Worm (Caenorhabditis elegans): ENCODE results near the gene pgp-4.

Gene pgp-4

DNA sequence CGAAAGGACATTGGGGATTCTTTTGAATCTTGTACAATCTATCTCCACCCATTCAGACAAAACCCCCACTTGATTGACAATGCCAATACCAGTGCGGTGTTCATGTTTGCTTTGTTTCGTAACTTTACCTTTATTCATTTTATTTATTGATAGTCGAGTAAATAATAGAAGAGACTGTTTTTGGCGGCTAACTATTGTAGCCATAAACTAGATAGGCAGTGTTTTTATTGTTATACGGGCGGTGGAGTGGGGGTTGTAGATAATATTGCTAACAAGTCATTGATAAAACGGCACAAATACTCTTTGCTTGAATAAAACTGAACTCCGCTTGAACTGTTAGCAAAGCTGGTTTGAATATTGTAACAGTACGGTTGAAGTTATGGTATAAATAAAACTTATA, 7.3 kb downstream of the pgp-4 start:
- TF ChIP-seq nhr-23 (tag; optimal IDR thresholded peaks at IDR 0.05) (no peak), pha-4 (tag; optimal IDR thresholded peaks at IDR 0.05) (peak; percentile 71), fkh-2 (tag; optimal IDR thresholded peaks at IDR 0.05) (no peak), sea-2 (GFP tag; optimal IDR thresholded peaks at IDR 0.05) (no peak), elt-2 (tag; optimal IDR thresholded peaks at IDR 0.05) (peak; percentile 36)

DNA sequence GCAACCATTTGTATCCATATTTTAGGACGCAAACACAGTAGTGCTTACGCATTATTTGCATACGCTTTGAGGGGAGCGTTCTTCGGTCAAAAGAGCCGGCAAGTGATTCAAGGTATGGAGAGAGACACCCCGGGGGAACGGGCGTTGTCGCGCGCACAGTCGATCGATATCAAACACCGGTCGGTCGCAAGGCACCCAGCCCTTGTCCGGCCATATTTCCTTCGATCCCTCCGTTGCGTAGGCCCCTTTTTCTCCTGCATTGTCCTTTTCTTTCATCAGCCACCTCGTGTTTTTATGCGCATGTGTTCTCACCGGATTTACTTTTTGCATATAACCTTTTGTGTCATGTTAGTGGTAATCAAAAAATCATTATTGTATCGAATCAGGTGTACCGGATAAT, 8.4 kb downstream of the pgp-4 start:
- TF ChIP-seq elt-3 (tag; optimal IDR thresholded peaks at IDR 0.05) (no peak), pha-4 (tag; optimal IDR thresholded peaks at IDR 0.05) (peak; percentile 10)

DNA sequence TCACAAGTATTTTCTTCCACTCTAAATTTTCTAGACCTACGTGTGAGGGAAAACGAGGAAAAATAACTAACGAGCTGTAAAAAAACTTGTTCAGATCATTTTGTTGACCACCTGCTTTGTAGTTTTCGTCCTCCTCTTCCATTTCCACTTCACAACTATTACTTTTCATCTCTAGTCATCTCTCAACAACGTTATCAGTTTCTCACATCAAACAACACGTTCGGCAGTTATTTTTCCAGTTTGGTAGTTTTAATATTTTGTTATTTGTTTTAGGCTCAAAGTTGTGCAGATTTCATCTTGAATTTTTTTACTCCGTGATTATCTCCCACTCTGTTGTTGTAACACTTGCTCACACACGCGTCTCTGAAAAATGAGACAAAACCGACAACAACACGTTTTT, 9.5 kb downstream of the pgp-4 start:
- TF ChIP-seq nhr-43 (tag; optimal IDR thresholded peaks at IDR 0.05; ENCODE audit: poor library complexity, severe bottlenecking) = no peak
- peak; percentile 5 for TF ChIP-seq elt-2 (tag; optimal IDR thresholded peaks at IDR 0.05)

DNA sequence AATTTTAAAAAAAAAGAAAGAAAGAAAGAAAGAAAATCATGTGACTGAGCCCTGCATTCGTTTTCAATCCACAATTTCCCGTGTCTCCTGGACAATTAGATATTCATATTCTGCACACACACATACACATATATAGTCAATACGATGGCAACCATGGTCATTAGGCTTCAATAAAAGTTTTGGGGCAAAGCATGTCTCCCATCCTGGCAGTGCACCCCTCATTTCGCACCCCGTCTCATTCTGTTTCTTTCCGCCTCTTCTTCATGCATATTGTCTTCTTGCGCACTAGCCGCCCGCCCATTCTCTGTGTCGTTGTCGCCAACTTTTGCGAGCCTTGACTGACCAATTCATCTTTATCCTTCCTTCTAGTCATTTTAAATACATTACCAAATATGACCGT, 10.0 kb downstream of the pgp-4 start:
- no peak for TF ChIP-seq elt-1 (tag; optimal IDR thresholded peaks at IDR 0.05)
- TF ChIP-seq lsy-12 (tag; optimal IDR thresholded peaks at IDR 0.05) = no peak
- TF ChIP-seq lin-39 (tag; optimal IDR thresholded peaks at IDR 0.05) = peak; percentile 66
- TF ChIP-seq tbx-2 (tag; optimal IDR thresholded peaks at IDR 0.05) = no peak
- no peak for TF ChIP-seq nfya-1 (tag; optimal IDR thresholded peaks at IDR 0.05; ENCODE audit: insufficient read depth)
- TF ChIP-seq sea-2 (GFP tag; optimal IDR thresholded peaks at IDR 0.05) = peak; percentile 19
- TF ChIP-seq nhr-76 (tag; optimal IDR thresholded peaks at IDR 0.05) = no peak

DNA sequence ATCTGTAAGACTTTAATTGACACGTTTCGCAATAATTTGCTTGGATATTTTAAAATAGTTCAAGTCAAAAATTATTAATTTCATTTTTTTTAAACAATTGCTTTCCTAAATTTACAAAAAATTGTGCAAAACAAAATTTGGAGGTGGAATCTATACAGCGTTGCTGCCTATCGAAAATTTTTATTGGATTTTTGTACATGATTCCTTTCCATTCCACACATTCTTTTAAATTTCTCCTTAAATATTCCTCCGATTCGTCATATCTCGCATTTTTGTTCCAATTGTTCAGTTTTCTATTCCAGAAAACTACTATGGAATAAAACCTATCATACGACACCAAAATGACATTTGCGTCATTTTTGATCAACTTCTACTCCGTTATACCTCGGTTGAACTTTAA, 10.8 kb downstream of the pgp-4 start, which contains the start of gene ttyh-1:
TSS of gene ttyh-1 (plus strand) at position 301 of the 400 bp plus-strand sequence.
- TF ChIP-seq unc-62 (GFP tag; optimal IDR thresholded peaks at IDR 0.05) (no peak), nhr-43 (tag; optimal IDR thresholded peaks at IDR 0.05; ENCODE audit: poor library complexity, severe bottlenecking) (no peak), ceh-16 (tag; optimal IDR thresholded peaks at IDR 0.05) (no peak)

DNA sequence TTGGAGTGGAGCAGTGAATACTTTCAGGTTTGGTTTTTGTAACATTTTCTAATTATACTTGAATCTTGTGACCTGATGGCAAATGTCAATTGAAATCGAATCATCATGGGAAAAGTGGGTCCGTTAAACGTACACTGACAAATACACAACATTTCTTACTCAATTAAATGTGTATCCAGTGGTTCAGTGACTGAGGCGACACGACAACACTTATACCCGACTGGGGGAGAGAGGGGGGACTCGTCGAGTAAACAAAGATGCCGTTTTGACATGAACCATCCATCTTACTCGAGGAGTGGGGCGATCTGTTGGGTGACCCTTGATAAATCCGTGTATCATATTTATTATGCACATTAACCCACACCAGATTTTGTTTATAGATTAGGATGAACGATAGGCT, 11.2 kb downstream of the pgp-4 start:
- TF ChIP-seq lin-39 (tag; optimal IDR thresholded peaks at IDR 0.05) = peak; percentile 81
- no peak for TF ChIP-seq zag-1 (tag; optimal IDR thresholded peaks at IDR 0.05)
- no peak for TF ChIP-seq ztf-4 (tag; optimal IDR thresholded peaks at IDR 0.05)
- no peak for TF ChIP-seq nhr-25 (tag; optimal IDR thresholded peaks at IDR 0.05)
- TF ChIP-seq egl-5 (tag; optimal IDR thresholded peaks at IDR 0.05) = peak; percentile 90

DNA sequence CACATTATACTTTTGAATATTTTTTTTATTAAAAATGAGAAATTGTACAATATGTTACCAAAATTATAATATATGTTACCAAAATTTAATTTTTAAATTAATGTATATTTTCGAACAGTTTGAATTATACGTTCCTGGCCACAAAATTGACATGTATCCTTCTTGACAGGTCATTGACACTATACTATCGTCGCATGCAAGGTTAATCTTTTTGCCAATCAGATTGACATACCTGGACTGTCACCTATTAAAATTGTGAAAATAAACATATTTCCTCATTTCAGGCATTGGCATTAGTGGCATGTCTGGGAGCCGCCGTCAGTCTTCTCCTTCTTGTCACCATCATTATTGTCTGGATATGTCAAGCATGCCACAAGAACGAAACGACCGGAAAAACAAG, 12.5 kb downstream of the pgp-4 start:
- TF ChIP-seq nhr-25 (tag; optimal IDR thresholded peaks at IDR 0.05) (no peak), lsy-12 (tag; optimal IDR thresholded peaks at IDR 0.05) (no peak), ZK546.5 (tag; optimal IDR thresholded peaks at IDR 0.05) (no peak), R02D3.7 (tag; optimal IDR thresholded peaks at IDR 0.05) (no peak), elt-1 (tag; optimal IDR thresholded peaks at IDR 0.05) (no peak), mdl-1 (tag; optimal IDR thresholded peaks at IDR 0.05) (no peak), ceh-82 (tag; optimal IDR thresholded peaks at IDR 0.05) (no peak), egl-5 (tag; optimal IDR thresholded peaks at IDR 0.05) (no peak), fkh-2 (tag; optimal IDR thresholded peaks at IDR 0.05) (no peak), ztf-11 (tag; optimal IDR thresholded peaks at IDR 0.05) (no peak), elt-3 (tag; optimal IDR thresholded peaks at IDR 0.05) (no peak), ztf-4 (tag; optimal IDR thresholded peaks at IDR 0.05) (no peak), ceh-28 (tag; optimal IDR thresholded peaks at IDR 0.05) (no peak)

DNA sequence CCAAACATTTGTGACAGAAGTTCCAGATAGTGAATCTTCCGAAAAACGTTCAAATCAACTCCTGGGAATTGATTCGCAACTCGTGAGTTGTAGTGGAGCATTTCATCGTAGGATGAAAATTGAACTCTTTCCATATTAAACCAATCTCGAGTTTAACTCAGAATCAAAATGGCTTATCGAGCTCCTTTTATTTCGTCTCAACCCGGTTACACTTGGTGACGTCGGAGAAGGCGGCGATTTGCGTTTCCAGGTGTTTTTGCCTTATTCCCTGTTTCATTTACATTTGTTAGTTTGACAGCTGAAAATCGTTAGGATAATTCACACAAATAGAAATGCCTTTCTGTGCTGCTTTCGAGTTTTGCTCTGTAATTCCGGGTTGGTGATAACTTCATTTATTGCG, 17.9 kb downstream of the pgp-4 start, which contains the start of gene F42E11.3:
TSS of gene F42E11.3 (minus strand) at position 101 of the 400 bp plus-strand sequence.
- no peak for TF ChIP-seq ama-1 (optimal IDR thresholded peaks at IDR 0.05)
- TF ChIP-seq fos-1 (tag; optimal IDR thresholded peaks at IDR 0.05) = no peak
- TF ChIP-seq unc-39 (tag; optimal IDR thresholded peaks at IDR 0.05) = no peak
- no peak for TF ChIP-seq sea-2 (GFP tag; optimal IDR thresholded peaks at IDR 0.05)
- no peak for TF ChIP-seq elt-2 (tag; optimal IDR thresholded peaks at IDR 0.05)
- TF ChIP-seq ceh-16 (tag; optimal IDR thresholded peaks at IDR 0.05) = no peak
- no peak for TF ChIP-seq ceh-9 (tag; optimal IDR thresholded peaks at IDR 0.05)
- TF ChIP-seq zag-1 (tag; optimal IDR thresholded peaks at IDR 0.05) = no peak
- TF ChIP-seq egl-27 (tag; optimal IDR thresholded peaks at IDR 0.05) = no peak
- TF ChIP-seq daf-12 (tag; optimal IDR thresholded peaks at IDR 0.05) = no peak
- TF ChIP-seq nhr-25 (tag; optimal IDR thresholded peaks at IDR 0.05) = no peak
- no peak for TF ChIP-seq skn-1 (tag; optimal IDR thresholded peaks at IDR 0.05)
- TF ChIP-seq fkh-10 (GFP tag; optimal IDR thresholded peaks at IDR 0.05) = no peak
- no peak for TF ChIP-seq nhr-11 (tag; optimal IDR thresholded peaks at IDR 0.05)
- no peak for TF ChIP-seq ceh-28 (tag; optimal IDR thresholded peaks at IDR 0.05)
- no peak for TF ChIP-seq pqm-1 (tag; optimal IDR thresholded peaks at IDR 0.05)

Measured in whole organism, L3 larva.